Worm (Caenorhabditis elegans): ENCODE results near the gene K02D10.4.

K02D10.4 gene

ce11 chrIII:8739786-8740185 is 40.0 kb downstream of the K02D10.4 start (continued):
- TF ChIP-seq nhr-237 (tag; optimal IDR thresholded peaks at IDR 0.05) = no peak
- peak in 1 of 2 experiments; percentile 23 for TF ChIP-seq lsy-2 (tag; optimal IDR thresholded peaks at IDR 0.05)
- no peak for TF ChIP-seq hlh-17 (GFP tag; optimal IDR thresholded peaks at IDR 0.05; ENCODE audit: borderline replicate concordance)
- TF ChIP-seq mab-9 (GFP tag; IDR thresholded peaks at IDR 0.05) = no peak
- no peak for TF ChIP-seq unc-86 (tag; optimal IDR thresholded peaks at IDR 0.05)
- TF ChIP-seq aly-2 (tag; optimal IDR thresholded peaks at IDR 0.05) = no peak
- TF ChIP-seq ztf-11 (tag; optimal IDR thresholded peaks at IDR 0.05) = no peak
- no peak for TF ChIP-seq nhr-20 (tag; optimal IDR thresholded peaks at IDR 0.05)
- no peak for TF ChIP-seq grh-1 (GFP tag; IDR thresholded peaks at IDR 0.05)
- TF ChIP-seq sup-37 (GFP tag; optimal IDR thresholded peaks at IDR 0.05) = no peak
- peak in 1 of 2 experiments; percentile 10 for TF ChIP-seq efl-1 (optimal IDR thresholded peaks at IDR 0.05)
- TF ChIP-seq efl-1 (GFP tag; optimal IDR thresholded peaks at IDR 0.05 in 1 of 2) = peak; percentile 3 to 84
- TF ChIP-seq ces-1 (GFP tag; optimal IDR thresholded peaks at IDR 0.05) = no peak
- TF ChIP-seq nhr-90 (tag; optimal IDR thresholded peaks at IDR 0.05; ENCODE audit: poor library complexity) = no peak
- TF ChIP-seq sptf-1 (tag; optimal IDR thresholded peaks at IDR 0.05) = no peak
- no peak for TF ChIP-seq vab-15 (tag; optimal IDR thresholded peaks at IDR 0.05)
- no peak for TF ChIP-seq ceh-63 (GFP tag; optimal IDR thresholded peaks at IDR 0.05)
- peak in 1 of 2 experiments; percentile 27 for TF ChIP-seq mdl-1 (tag; optimal IDR thresholded peaks at IDR 0.05)
- no peak for TF ChIP-seq zag-1 (tag; optimal IDR thresholded peaks at IDR 0.05)
- TF ChIP-seq snu-23 (GFP tag; optimal IDR thresholded peaks at IDR 0.05) = peak; percentile 25
- peak; percentile 42 for TF ChIP-seq lin-14 (GFP tag; optimal IDR thresholded peaks at IDR 0.05)
- no peak for TF ChIP-seq fkh-8 (tag; optimal IDR thresholded peaks at IDR 0.05)
- TF ChIP-seq ceh-88 (GFP tag; IDR thresholded peaks at IDR 0.05) = no peak
- TF ChIP-seq unc-98 (GFP tag; IDR thresholded peaks at IDR 0.05) = no peak
- TF ChIP-seq nhr-76 (tag; optimal IDR thresholded peaks at IDR 0.05) = no peak
- TF ChIP-seq sox-4 (tag; optimal IDR thresholded peaks at IDR 0.05) = no peak
- TF ChIP-seq rnt-1 (tag; optimal IDR thresholded peaks at IDR 0.05) = peak; percentile 63
- TF ChIP-seq egl-13 (tag; optimal IDR thresholded peaks at IDR 0.05) = no peak
- no peak for TF ChIP-seq ceh-8 (GFP tag; optimal IDR thresholded peaks at IDR 0.05)

- TF ChIP-seq sptf-1 (tag; optimal IDR thresholded peaks at IDR 0.05) (no peak), nhr-12 (tag; optimal IDR thresholded peaks at IDR 0.05) (no peak), F16B12.6 (tag; optimal IDR thresholded peaks at IDR 0.05) (no peak), snpc-4 (tag; optimal IDR thresholded peaks at IDR 0.05) (no peak), sox-4 (tag; optimal IDR thresholded peaks at IDR 0.05) (no peak), unc-30 (tag; optimal IDR thresholded peaks at IDR 0.05) (no peak), lin-39 (tag; optimal IDR thresholded peaks at IDR 0.05) (no peak), efl-1 (optimal IDR thresholded peaks at IDR 0.05) (peak in 1 of 2 experiments; percentile 39), efl-1 (GFP tag; optimal IDR thresholded peaks at IDR 0.05 in 1 of 2) (peak; percentile 23 to 93), nhr-77 (tag; optimal IDR thresholded peaks at IDR 0.05) (no peak), nhr-11 (tag; optimal IDR thresholded peaks at IDR 0.05) (no peak), fkh-10 (GFP tag; optimal IDR thresholded peaks at IDR 0.05) (no peak), nhr-20 (tag; optimal IDR thresholded peaks at IDR 0.05) (peak; percentile 72), vab-15 (tag; optimal IDR thresholded peaks at IDR 0.05) (no peak), ceh-63 (GFP tag; optimal IDR thresholded peaks at IDR 0.05) (no peak), unc-98 (GFP tag; IDR thresholded peaks at IDR 0.05) (no peak), mef-2 (tag; optimal IDR thresholded peaks at IDR 0.05) (no peak), sup-37 (GFP tag; optimal IDR thresholded peaks at IDR 0.05) (no peak), tbx-2 (tag; optimal IDR thresholded peaks at IDR 0.05) (peak; percentile 31), grh-1 (GFP tag; IDR thresholded peaks at IDR 0.05) (no peak), dpl-1 (GFP tag; optimal IDR thresholded peaks at IDR 0.05) (peak in 2 of 3 experiments; percentile 24 to 50), egl-13 (tag; optimal IDR thresholded peaks at IDR 0.05) (no peak), nhr-85 (tag) (peak; percentile 90), ztf-11 (tag; optimal IDR thresholded peaks at IDR 0.05) (no peak), mdl-1 (tag; optimal IDR thresholded peaks at IDR 0.05) (peak in 1 of 2 experiments; percentile 84), lir-3 (tag; optimal IDR thresholded peaks at IDR 0.05; ENCODE audit: poor library complexity) (no peak), aly-2 (tag; optimal IDR thresholded peaks at IDR 0.05) (no peak), blmp-1 (tag; optimal IDR thresholded peaks at IDR 0.05) (peak; percentile 74), aha-1 (tag; optimal IDR thresholded peaks at IDR 0.05) (no peak), nhr-237 (tag; optimal IDR thresholded peaks at IDR 0.05) (no peak), dsc-1 (tag; optimal IDR thresholded peaks at IDR 0.05) (no peak), lin-13 (GFP tag; optimal IDR thresholded peaks at IDR 0.05) (no peak), lsy-2 (tag; optimal IDR thresholded peaks at IDR 0.05) (peak in 1 of 2 experiments; percentile 43), fkh-8 (tag; optimal IDR thresholded peaks at IDR 0.05) (no peak), elt-2 (tag; optimal IDR thresholded peaks at IDR 0.05) (peak; percentile 82), fkh-4 (tag; optimal IDR thresholded peaks at IDR 0.05; ENCODE audit: borderline replicate concordance) (no peak), irx-1 (tag; optimal IDR thresholded peaks at IDR 0.05) (no peak), unc-86 (tag; optimal IDR thresholded peaks at IDR 0.05) (no peak), isw-1 (GFP tag; IDR thresholded peaks at IDR 0.05) (no peak)
Observed at ce11 chrIII:8739126-8739525, 40.7 kb downstream of the K02D10.4 start.
